Fruit fly (Drosophila melanogaster) whole organism, wandering third instar larva: Measurements from ENCODE around the gene CG15531.

Experiments
- CG32264 ChIP-seq: fragments of 200-800 bp; sonication (Bioruptor generic); optimal IDR thresholded peaks from 2 replicates; lab custom pipeline; 2016; ENCODE audit warnings: missing biosample characterization, missing genetic modification characterization
- CrebA ChIP-seq: fragments of 200-800 bp; sonication (Bioruptor generic); optimal IDR thresholded peaks from 2 replicates; lab custom pipeline; 2016; ENCODE audit warnings: missing biosample characterization, mild to moderate bottlenecking, missing genetic modification characterization, borderline replicate concordance
- Dfd ChIP-seq: fragments of >200 bp; optimal IDR thresholded peaks from 2 replicates; lab custom pipeline; 2017; ENCODE audit warnings: missing biosample characterization, missing genetic modification characterization
- Dif ChIP-seq: fragments of 200-275, 200-300 bp; sonication (Bioruptor generic); optimal IDR thresholded peaks from 2 replicates; lab custom pipeline; 2018; ENCODE audit warnings: missing biosample characterization, missing genetic modification characterization; ENCODE audit not compliant: partially characterized antibody
- GATAd ChIP-seq: sonication (Bioruptor generic); optimal IDR thresholded peaks from 2 replicates; lab custom pipeline; 2016; ENCODE audit warnings: missing biosample characterization, missing genetic modification characterization
- HLH106 ChIP-seq: fragments of 200-800 bp; optimal IDR thresholded peaks from 3 replicates; lab custom pipeline; 2019; ENCODE audit warnings: missing biosample characterization, mild to moderate bottlenecking, missing genetic modification characterization, moderate library complexity
- Hnf4 ChIP-seq: fragments of 200-800 bp; sonication (Bioruptor generic); optimal IDR thresholded peaks from 2 replicates; lab custom pipeline; 2016; ENCODE audit warnings: missing biosample characterization, mild to moderate bottlenecking, missing genetic modification characterization
- Hr78 ChIP-seq: fragments of >200 bp; optimal IDR thresholded peaks from 2 replicates; lab custom pipeline; 2017; ENCODE audit warnings: missing biosample characterization, missing genetic modification characterization
- Hr83 ChIP-seq: fragments of 200-300 bp; sonication (Bioruptor generic); optimal IDR thresholded peaks from 2 replicates; lab custom pipeline; 2016; ENCODE audit warnings: missing biosample characterization, mild to moderate bottlenecking, missing genetic modification characterization, moderate library complexity; ENCODE audit not compliant: poor library complexity, severe bottlenecking
- Jra ChIP-seq: sonication (Bioruptor generic); optimal IDR thresholded peaks from 2 replicates; lab custom pipeline; 2016; ENCODE audit warnings: missing biosample characterization, missing genetic modification characterization
- Mio ChIP-seq: sonication (Bioruptor generic); optimal IDR thresholded peaks from 2 replicates; lab custom pipeline; 2016; ENCODE audit warnings: missing biosample characterization, missing genetic modification characterization
- Myc ChIP-seq: fragments of >200 bp; optimal IDR thresholded peaks from 2 replicates; lab custom pipeline; 2017
- N ChIP-seq: fragments of >200 bp; optimal IDR thresholded peaks from 2 replicates; lab custom pipeline; 2018; ENCODE audit warnings: missing biosample characterization, missing external identifiers, missing genetic modification characterization
- OdsH ChIP-seq: fragments of 200-800 bp; sonication (Bioruptor generic); optimal IDR thresholded peaks from 2 replicates; lab custom pipeline; 2016; ENCODE audit warnings: missing biosample characterization, mild to moderate bottlenecking, missing genetic modification characterization
- Rel ChIP-seq, 2 experiments: fragments of 200-800 bp; sonication (Bioruptor generic) in 1 of 2; optimal IDR thresholded peaks; 2 replicates in 1 of 2; 3 replicates in 1 of 2; lab custom pipeline; 2016 to 2019; ENCODE audit warnings: mild to moderate bottlenecking in 2 of 2, missing biosample characterization in 2 of 2, missing genetic modification characterization in 2 of 2, moderate library complexity in 1 of 2
- Sp1 ChIP-seq: fragments of 200-800 bp; sonication (Bioruptor generic); optimal IDR thresholded peaks from 3 replicates; lab custom pipeline; 2019; ENCODE audit warnings: missing biosample characterization, mild to moderate bottlenecking, missing genetic modification characterization, moderate library complexity
- Vsx2 ChIP-seq: fragments of 200-300, 225-300 bp; sonication (Bioruptor generic); optimal IDR thresholded peaks from 2 replicates; lab custom pipeline; 2018; ENCODE audit warnings: missing biosample characterization, missing genetic modification characterization; ENCODE audit not compliant: partially characterized antibody
- brk ChIP-seq: fragments of 200-800 bp; sonication (Bioruptor generic); optimal IDR thresholded peaks from 2 replicates; lab custom pipeline; 2016; ENCODE audit warnings: missing biosample characterization, mild to moderate bottlenecking, missing genetic modification characterization
- dl ChIP-seq, 2 experiments: fragments of 175-275, 200-275 bp in 1 of 2; fragments of 200-275 bp in 1 of 2; sonication (Bioruptor generic); optimal IDR thresholded peaks; lab custom pipeline; 2018; ENCODE audit warnings: mild to moderate bottlenecking in 2 of 2, missing biosample characterization in 2 of 2, missing genetic modification characterization in 2 of 2, moderate library complexity in 2 of 2; ENCODE audit not compliant: partially characterized antibody in 2 of 2, insufficient read depth in 1 of 2
- ey ChIP-seq: fragments of 200-800 bp; sonication (Bioruptor generic); optimal IDR thresholded peaks from 2 replicates; lab custom pipeline; 2016; ENCODE audit warnings: missing biosample characterization, missing genetic modification characterization
- foxo ChIP-seq, 2 experiments: fragments of 200-800 bp; sonication (Bioruptor generic); optimal IDR thresholded peaks; 2 replicates in 1 of 2; 3 replicates in 1 of 2; lab custom pipeline; 2016 to 2017; ENCODE audit warnings: missing biosample characterization in 2 of 2, missing genetic modification characterization in 2 of 2
- fru ChIP-seq: fragments of 200-800 bp; sonication (Bioruptor generic); optimal IDR thresholded peaks from 3 replicates; lab custom pipeline; 2016; ENCODE audit warnings: missing biosample characterization, mild to moderate bottlenecking, missing genetic modification characterization
- h ChIP-seq: fragments of 200-800 bp; sonication (Bioruptor generic); optimal IDR thresholded peaks from 3 replicates; lab custom pipeline; 2016; ENCODE audit warnings: missing biosample characterization, mild to moderate bottlenecking, missing genetic modification characterization
- lola ChIP-seq: fragments of >200 bp; optimal IDR thresholded peaks from 2 replicates; lab custom pipeline; 2017; ENCODE audit warnings: missing biosample characterization, missing genetic modification characterization
- pan ChIP-seq: fragments of >200 bp; optimal IDR thresholded peaks from 2 replicates; lab custom pipeline; 2017
- psq ChIP-seq: fragments of 200-800 bp; sonication (Bioruptor generic); optimal IDR thresholded peaks from 3 replicates; lab custom pipeline; 2017; ENCODE audit warnings: missing biosample characterization, mild to moderate bottlenecking, missing genetic modification characterization, moderate library complexity
- sage ChIP-seq: fragments of 200-800 bp; sonication (Bioruptor generic); optimal IDR thresholded peaks from 2 replicates; lab custom pipeline; 2016; ENCODE audit warnings: missing biosample characterization, mild to moderate bottlenecking, missing genetic modification characterization
- sv ChIP-seq: fragments of 200-800 bp; sonication (Bioruptor generic); optimal IDR thresholded peaks from 3 replicates; lab custom pipeline; 2016; ENCODE audit warnings: missing biosample characterization, missing genetic modification characterization
- usp ChIP-seq: fragments of >200 bp; optimal IDR thresholded peaks from 2 replicates; lab custom pipeline; 2017; ENCODE audit warnings: missing biosample characterization, missing genetic modification characterization
- woc ChIP-seq: sonication (Bioruptor generic); optimal IDR thresholded peaks from 2 replicates; lab custom pipeline; 2016; ENCODE audit warnings: missing biosample characterization, mild to moderate bottlenecking, missing genetic modification characterization

CG15531 gene

DNA sequence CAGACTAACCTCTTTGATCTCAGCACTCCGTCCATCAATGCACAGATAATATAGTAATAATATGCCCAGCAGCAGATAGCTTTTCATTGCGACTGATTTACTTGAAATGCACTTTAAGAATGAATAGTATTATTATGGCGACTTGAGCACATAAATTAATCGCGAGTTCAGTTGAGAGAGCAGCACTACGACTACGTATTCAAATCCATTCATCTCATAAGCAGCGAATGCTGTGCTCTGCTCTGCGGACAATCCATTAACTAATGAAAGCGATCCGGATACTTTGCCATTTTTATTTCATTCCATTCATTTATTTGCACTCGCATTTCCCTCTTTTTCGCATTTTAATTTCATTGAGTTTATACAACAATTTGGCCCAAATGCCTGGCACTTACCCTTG lies 41.6 kb upstream of the CG15531 start, which contains the start of gene CG43448:
TSS of gene CG43448 (minus strand) at position 101 of the 400 bp plus-strand sequence.
- no peak for TF ChIP-seq brk (GFP tag; lab: Kevin White, UChicago)
- TF ChIP-seq ey (GFP tag; lab: Kevin White, UChicago): no peak
- no peak for TF ChIP-seq sage (GFP tag; lab: Kevin White, UChicago)

DNA sequence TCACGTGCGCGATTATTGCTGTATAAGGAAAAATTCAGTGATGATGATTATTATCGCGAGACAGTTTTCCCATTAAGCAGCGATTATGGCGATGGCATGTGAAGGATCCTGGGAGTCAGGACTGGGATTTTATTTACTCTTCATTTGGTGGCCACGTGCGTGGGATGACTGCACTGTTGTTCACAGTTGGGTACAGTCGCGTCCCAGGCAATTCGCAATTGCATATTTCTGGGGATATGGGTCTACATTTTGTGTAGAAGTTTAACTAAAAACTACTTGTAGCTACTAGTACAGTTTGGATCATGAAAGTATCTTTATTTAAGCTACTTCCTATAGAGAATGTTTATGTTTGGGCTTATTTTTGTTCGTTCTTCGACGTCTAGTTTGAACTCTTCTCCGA lies 41.0 kb upstream of the CG15531 start:
- TF ChIP-seq Sp1 (GFP tag; lab: Kevin White, UChicago) (no peak), dl (GFP tag; optimal IDR thresholded peaks at IDR 0.05; lab: Kevin White, UChicago; ENCODE audit: insufficient read depth in 1 of 2, partially characterized antibody in 2 of 2) (no peak), Myc (lab: Kevin White, UChicago) (peak; percentile 44), N (GFP tag; lab: Kevin White, UChicago) (no peak)

DNA sequence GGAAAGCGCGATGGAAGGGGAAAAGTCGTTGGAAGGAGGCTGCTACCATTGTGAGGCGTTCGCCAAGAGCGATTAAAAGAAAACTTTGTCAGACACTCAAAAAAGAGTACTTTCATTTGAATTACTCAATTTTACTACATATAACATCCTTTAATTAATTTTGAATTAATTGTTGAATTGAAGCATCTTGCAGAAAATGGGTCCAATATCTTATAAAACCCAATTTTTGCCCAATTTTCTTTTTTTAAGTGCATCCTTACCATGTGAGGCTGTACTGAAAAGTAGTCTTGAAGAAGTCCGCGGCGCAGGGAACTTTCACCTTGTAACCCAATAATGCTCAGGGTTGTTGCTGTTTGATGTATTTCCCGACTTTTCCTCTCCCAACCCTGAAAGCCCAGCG lies 39.2 kb upstream of the CG15531 start:
- no peak for TF ChIP-seq sv
- TF ChIP-seq brk (GFP tag; lab: Kevin White, UChicago): no peak
- no peak for TF ChIP-seq Hr83
- TF ChIP-seq sage (GFP tag; lab: Kevin White, UChicago): no peak
- TF ChIP-seq OdsH: no peak
- no peak for TF ChIP-seq pan (lab: Kevin White, UChicago)
- TF ChIP-seq lola (GFP tag; lab: Kevin White, UChicago): no peak
- TF ChIP-seq Dfd (GFP tag; lab: Kevin White, UChicago): no peak
- no peak for TF ChIP-seq HLH106 (tag; lab: Kevin White, UChicago)
- TF ChIP-seq GATAd (GFP tag; lab: Kevin White, UChicago): no peak
- TF ChIP-seq Mio: no peak
- TF ChIP-seq ey (GFP tag; lab: Kevin White, UChicago): no peak
- TF ChIP-seq fru (GFP tag; lab: Kevin White, UChicago): no peak
- no peak for TF ChIP-seq CG32264 (GFP tag; lab: Kevin White, UChicago)
- no peak for TF ChIP-seq h (GFP tag; lab: Kevin White, UChicago)
- no peak for TF ChIP-seq Hr78 (GFP tag; lab: Kevin White, UChicago)
- TF ChIP-seq Hnf4 (GFP tag; lab: Kevin White, UChicago): no peak
- TF ChIP-seq Vsx2: no peak
- TF ChIP-seq dl (GFP tag; optimal IDR thresholded peaks at IDR 0.05; lab: Kevin White, UChicago; ENCODE audit: insufficient read depth in 1 of 2, partially characterized antibody in 2 of 2): no peak
- no peak for TF ChIP-seq CrebA (GFP tag; lab: Kevin White, UChicago)

DNA sequence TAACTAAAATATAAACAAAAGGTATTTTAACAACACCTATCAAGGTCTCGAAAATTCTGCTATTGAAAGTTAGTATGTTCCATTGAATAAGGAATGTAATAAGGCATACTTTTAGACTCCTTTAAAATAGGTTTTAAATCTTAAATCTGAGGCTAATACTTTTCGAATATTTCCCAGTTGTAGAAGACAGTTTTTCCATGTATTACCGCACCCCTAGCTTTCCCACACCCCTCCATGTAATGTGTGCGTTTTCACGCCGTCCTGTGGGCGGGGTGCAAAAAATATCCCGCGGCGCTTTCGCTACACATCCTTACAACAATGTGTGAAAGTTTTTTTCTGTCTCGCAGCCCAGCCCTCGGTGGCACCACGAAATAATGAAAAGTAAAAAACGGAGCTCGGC lies 28.5 kb upstream of the CG15531 start:
- TF ChIP-seq Dif (GFP tag; lab: Kevin White, UChicago) (no peak), Dfd (GFP tag; lab: Kevin White, UChicago) (no peak), usp (no peak), pan (lab: Kevin White, UChicago) (no peak), foxo (GFP tag; optimal IDR thresholded peaks at IDR 0.05; lab: Kevin White, UChicago) (peak in 1 of 2 experiments; percentile 9), N (GFP tag; lab: Kevin White, UChicago) (no peak), CrebA (GFP tag; lab: Kevin White, UChicago) (no peak), h (GFP tag; lab: Kevin White, UChicago) (no peak)

DNA sequence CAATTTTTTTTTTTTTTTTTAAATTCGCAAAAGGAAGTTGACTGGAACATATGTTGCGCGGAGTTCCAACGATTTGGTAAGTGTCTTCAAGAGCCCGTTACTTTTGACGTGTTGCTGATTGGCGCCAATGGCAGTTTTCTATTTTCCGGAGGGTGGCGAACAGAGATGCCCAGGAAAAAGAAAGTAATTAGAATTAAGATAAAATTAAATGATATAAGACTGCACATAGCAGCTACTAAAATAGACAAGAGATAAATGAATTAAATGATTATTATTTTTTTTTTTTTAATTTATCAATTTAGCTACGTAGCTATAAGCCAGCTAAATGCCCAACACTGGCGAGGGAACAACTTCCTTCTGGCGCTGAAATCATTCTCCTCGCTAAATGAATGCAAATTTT lies 26.2 kb upstream of the CG15531 start:
- TF ChIP-seq psq (GFP tag; lab: Kevin White, UChicago) (no peak), Jra (GFP tag; lab: Kevin White, UChicago) (no peak), GATAd (GFP tag; lab: Kevin White, UChicago) (no peak), pan (lab: Kevin White, UChicago) (no peak), woc (GFP tag; lab: Kevin White, UChicago) (no peak), Hr78 (GFP tag; lab: Kevin White, UChicago) (no peak)

DNA sequence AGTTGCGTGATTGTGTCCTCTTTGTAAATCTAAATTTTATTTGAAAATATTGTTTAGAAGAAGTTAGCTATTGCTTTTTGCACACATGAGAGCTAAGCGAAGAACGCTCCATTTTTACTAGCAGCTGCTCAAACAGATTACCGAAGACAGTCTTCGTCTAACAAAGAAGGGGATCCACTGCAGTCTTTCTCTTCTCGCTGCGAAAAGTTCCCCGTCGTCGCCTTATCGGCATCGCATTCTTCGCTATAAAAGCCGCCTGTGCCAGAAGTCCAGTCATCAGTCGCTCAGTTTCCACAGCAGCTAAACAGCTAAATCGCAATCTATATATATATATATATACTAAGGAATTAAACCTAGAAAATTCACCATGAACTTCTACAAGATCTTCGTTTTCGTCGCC lies 20.2 kb upstream of the CG15531 start, which contains the start of gene CecC:
TSS of gene CecC (plus strand) at position 275 of the 400 bp plus-strand sequence.
- no peak for TF ChIP-seq ey (GFP tag; lab: Kevin White, UChicago)
- no peak for TF ChIP-seq Rel (GFP tag; optimal IDR thresholded peaks at IDR 0.05; lab: Kevin White, UChicago)
- peak; percentile 91 for TF ChIP-seq Rel (tag; optimal IDR thresholded peaks at IDR 0.05; lab: Kevin White, UChicago)
